Fruit fly (Drosophila melanogaster) whole organism, embryonic: ENCODE measurements around the gene Mst89B.

ENCODE experiments used
- Bdp1 ChIP-seq: fragments of 200-800 bp; sonication (Bioruptor generic); optimal IDR thresholded peaks from 3 replicates; lab custom pipeline; 2016; ENCODE audit warnings: missing biosample characterization, missing genetic modification characterization
- C15 ChIP-seq: fragments of 200-800 bp; sonication (Bioruptor generic); IDR thresholded peaks from 3 replicates; pipeline ENCODE4 v1.3.6; 2022; ENCODE audit warnings: missing biosample characterization, missing genetic modification characterization
- CG10209 ChIP-seq: fragments of 200-800 bp; sonication (Bioruptor generic); optimal IDR thresholded peaks from 3 replicates; lab custom pipeline; 2017; ENCODE audit warnings: missing biosample characterization, mild to moderate bottlenecking, missing genetic modification characterization, missing genetic modification reagents
- CG11695 ChIP-seq: fragments of 200-800 bp; sonication (Bioruptor generic); IDR thresholded peaks from 3 replicates; pipeline ENCODE4 v1.3.6; 2022; ENCODE audit warnings: missing biosample characterization, missing genetic modification characterization
- CG15514 ChIP-seq: fragments of 200-800 bp; sonication (Bioruptor generic); optimal IDR thresholded peaks from 3 replicates; lab custom pipeline; 2017; ENCODE audit warnings: missing biosample characterization, missing genetic modification characterization, mild to moderate bottlenecking, moderate library complexity, missing genetic modification reagents
- CG16779 ChIP-seq: fragments of 200-800 bp; sonication (Bioruptor generic); IDR thresholded peaks from 2 replicates; pipeline ENCODE4 v1.3.6; 2022; ENCODE audit warnings: missing biosample characterization, missing genetic modification characterization
- CG17385 ChIP-seq: fragments of 200-800 bp; sonication (Bioruptor generic); optimal IDR thresholded peaks from 3 replicates; lab custom pipeline; 2018; ENCODE audit warnings: missing biosample characterization, mild to moderate bottlenecking, missing genetic modification characterization
- CG17568 ChIP-seq: fragments of 200-800 bp; sonication (Bioruptor generic); optimal IDR thresholded peaks from 2 replicates; lab custom pipeline; 2018; ENCODE audit warnings: missing biosample characterization, mild to moderate bottlenecking, missing genetic modification characterization, moderate library complexity
- CG32767 ChIP-seq: fragments of 200-800 bp; sonication (Bioruptor generic); IDR thresholded peaks from 2 replicates; pipeline ENCODE4 v1.3.6; 2022; ENCODE audit warnings: missing biosample characterization, missing genetic modification characterization
- CG34422 ChIP-seq: fragments of 200-800 bp; sonication (Bioruptor generic); IDR thresholded peaks from 3 replicates; pipeline ENCODE4 v1.3.6; 2022; ENCODE audit warnings: missing biosample characterization, missing genetic modification characterization
- CG42726 ChIP-seq: fragments of 200-800 bp; sonication (Bioruptor generic); IDR thresholded peaks from 2 replicates; pipeline ENCODE4 v1.3.6; 2022; ENCODE audit warnings: missing biosample characterization, missing genetic modification characterization; ENCODE audit not compliant: partially characterized antibody
- CG4707 ChIP-seq: fragments of 200-800 bp; sonication (Bioruptor generic); optimal IDR thresholded peaks from 2 replicates; lab custom pipeline; 2018; ENCODE audit warnings: missing biosample characterization, mild to moderate bottlenecking, missing genetic modification characterization, moderate library complexity
- CG4854 ChIP-seq: fragments of 200-800 bp; sonication (Bioruptor generic); optimal IDR thresholded peaks from 2 replicates; lab custom pipeline; 2016; ENCODE audit warnings: missing biosample characterization, missing genetic modification characterization, inconsistent platforms
- CG6689 ChIP-seq: fragments of 200-800 bp; sonication (Bioruptor generic); IDR thresholded peaks from 2 replicates; pipeline ENCODE4 v1.3.6; 2022; ENCODE audit warnings: missing biosample characterization, missing genetic modification characterization
- CG7271 ChIP-seq: fragments of 200-800 bp; sonication (Bioruptor generic); optimal IDR thresholded peaks from 2 replicates; lab custom pipeline; 2018; ENCODE audit warnings: missing biosample characterization, mild to moderate bottlenecking, missing genetic modification characterization, moderate library complexity
- CG7556 ChIP-seq: fragments of 200-800 bp; sonication (Bioruptor generic); optimal IDR thresholded peaks from 2 replicates; lab custom pipeline; 2017; ENCODE audit warnings: missing biosample characterization, mild to moderate bottlenecking, missing genetic modification characterization
- CG7839 ChIP-seq: fragments of 200-800 bp; sonication (Bioruptor generic); optimal IDR thresholded peaks from 3 replicates; lab custom pipeline; 2018; ENCODE audit warnings: missing biosample characterization, mild to moderate bottlenecking, missing genetic modification characterization, moderate library complexity
- CG7928 ChIP-seq: fragments of 200-800 bp; sonication (Bioruptor generic); optimal IDR thresholded peaks from 2 replicates; lab custom pipeline; 2017; ENCODE audit warnings: missing biosample characterization, mild to moderate bottlenecking, missing genetic modification characterization
- CG7987 ChIP-seq: fragments of 200-800 bp; sonication (Bioruptor generic); optimal IDR thresholded peaks from 2 replicates; lab custom pipeline; 2018; ENCODE audit warnings: missing biosample characterization, mild to moderate bottlenecking, missing genetic modification characterization, moderate library complexity
- CG9437 ChIP-seq: fragments of 200-800 bp; sonication (Bioruptor generic); optimal IDR thresholded peaks from 2 replicates; lab custom pipeline; 2018; ENCODE audit warnings: missing biosample characterization, mild to moderate bottlenecking, missing genetic modification characterization
- CG9797 ChIP-seq: fragments of 200-800 bp; sonication (Bioruptor generic); optimal IDR thresholded peaks from 3 replicates; lab custom pipeline; 2018; ENCODE audit warnings: missing biosample characterization, mild to moderate bottlenecking, missing genetic modification characterization
- Fer1 ChIP-seq: fragments of 200-800 bp; sonication (Bioruptor generic); optimal IDR thresholded peaks from 2 replicates; lab custom pipeline; 2017; ENCODE audit warnings: missing biosample characterization, mild to moderate bottlenecking, missing genetic modification characterization
- Mrtf ChIP-seq: fragments of 200-800 bp; sonication (Bioruptor generic); IDR thresholded peaks from 3 replicates; pipeline ENCODE4 v1.3.6; 2022; ENCODE audit warnings: missing biosample characterization, missing genetic modification characterization
- Nf-YC ChIP-seq: fragments of 200-800 bp; optimal IDR thresholded peaks from 3 replicates; lab custom pipeline; 2019; ENCODE audit warnings: missing biosample characterization, mild to moderate bottlenecking, missing genetic modification characterization, moderate library complexity
- PHDP ChIP-seq: fragments of 200-800 bp; sonication (Bioruptor generic); optimal IDR thresholded peaks from 3 replicates; lab custom pipeline; 2018; ENCODE audit warnings: missing biosample characterization, mild to moderate bottlenecking, missing genetic modification characterization, moderate library complexity
- Six4 ChIP-seq: fragments of 200-800 bp; sonication (Bioruptor generic); optimal IDR thresholded peaks from 2 replicates; lab custom pipeline; 2016; ENCODE audit warnings: missing biosample characterization, missing genetic modification characterization
- Spps ChIP-seq: fragments of 200-800 bp; sonication (Bioruptor generic); optimal IDR thresholded peaks from 2 replicates; lab custom pipeline; 2018; ENCODE audit warnings: missing biosample characterization, mild to moderate bottlenecking, missing genetic modification characterization
- Usf ChIP-seq: fragments of 200-800 bp; sonication (Bioruptor generic); optimal IDR thresholded peaks from 2 replicates; lab custom pipeline; 2017; ENCODE audit warnings: missing genotype, missing biosample characterization, missing genetic modification characterization
- ab ChIP-seq: fragments of 200-800 bp; sonication (Bioruptor generic); optimal IDR thresholded peaks from 2 replicates; lab custom pipeline; 2016; ENCODE audit warnings: missing biosample characterization, missing genetic modification characterization
- chinmo ChIP-seq: fragments of 200-800 bp; sonication (Bioruptor generic); IDR thresholded peaks from 4 replicates; pipeline ENCODE4 v1.3.6; 2022; ENCODE audit warnings: missing biosample characterization, missing genetic modification characterization; ENCODE audit not compliant: partially characterized antibody
- dan ChIP-seq: fragments of 200-800 bp; sonication (Bioruptor generic); IDR thresholded peaks from 2 replicates; pipeline ENCODE4 v1.3.6; 2022; ENCODE audit warnings: missing biosample characterization, missing genetic modification characterization
- danr ChIP-seq: fragments of 200-800 bp; sonication (Bioruptor generic); IDR thresholded peaks from 2 replicates; pipeline ENCODE4 v1.3.6; 2022; ENCODE audit warnings: missing biosample characterization, missing genetic modification characterization
- dm ChIP-seq: fragments of 200-800 bp; sonication (Bioruptor generic); optimal IDR thresholded peaks from 3 replicates; lab custom pipeline; 2016; ENCODE audit warnings: missing biosample characterization, missing genetic modification characterization
- dysf ChIP-seq: fragments of 200-800 bp; sonication (Bioruptor generic); IDR thresholded peaks from 3 replicates; pipeline ENCODE4 v1.3.6; 2022; ENCODE audit warnings: missing biosample characterization, missing genetic modification characterization
- exex ChIP-seq: fragments of 200-800 bp; sonication (Bioruptor generic); optimal IDR thresholded peaks from 4 replicates; lab custom pipeline; 2018; ENCODE audit warnings: missing biosample characterization, mild to moderate bottlenecking, missing genetic modification characterization, moderate library complexity
- fd64A ChIP-seq: fragments of 200-800 bp; sonication (Bioruptor generic); optimal IDR thresholded peaks from 3 replicates; lab custom pipeline; 2018; ENCODE audit warnings: missing biosample characterization, mild to moderate bottlenecking, missing genetic modification characterization
- fru ChIP-seq: fragments of >200 bp; optimal IDR thresholded peaks from 2 replicates; lab custom pipeline; 2017
- org-1 ChIP-seq: fragments of 200-800 bp; sonication (Bioruptor generic); optimal IDR thresholded peaks from 2 replicates; lab custom pipeline; 2017; ENCODE audit warnings: missing biosample characterization, missing genetic modification characterization
- pnt ChIP-seq: fragments of 200-800 bp; sonication (Bioruptor generic); optimal IDR thresholded peaks from 3 replicates; lab custom pipeline; 2016; ENCODE audit warnings: missing biosample characterization, missing genetic modification characterization
- pros ChIP-seq: fragments of 200-800 bp; sonication (Bioruptor generic); optimal IDR thresholded peaks from 3 replicates; lab custom pipeline; 2019; ENCODE audit warnings: missing biosample characterization, mild to moderate bottlenecking, missing genetic modification characterization, moderate library complexity
- pzg ChIP-seq: fragments of 200-800 bp; sonication (Bioruptor generic); optimal IDR thresholded peaks from 3 replicates; lab custom pipeline; 2018; ENCODE audit warnings: missing biosample characterization, mild to moderate bottlenecking, missing genetic modification characterization, moderate library complexity
- repo ChIP-seq: fragments of 200-800 bp; sonication (Bioruptor generic); optimal IDR thresholded peaks from 2 replicates; lab custom pipeline; 2016; ENCODE audit warnings: missing biosample characterization, missing genetic modification characterization
- sens-2 ChIP-seq: fragments of 200-800 bp; sonication (Bioruptor generic); IDR thresholded peaks from 2 replicates; pipeline ENCODE4 v1.3.6; 2022; ENCODE audit warnings: missing biosample characterization, missing genetic modification characterization
- slbo ChIP-seq: fragments of 200-800 bp; sonication (Bioruptor generic); IDR thresholded peaks from 2 replicates; pipeline ENCODE4 v1.3.6; 2022; ENCODE audit warnings: missing biosample characterization, missing genetic modification characterization
- ssp ChIP-seq: fragments of 200-800 bp; sonication (Bioruptor generic); IDR thresholded peaks from 2 replicates; pipeline ENCODE4 v1.3.6; 2022; ENCODE audit warnings: missing biosample characterization, missing genetic modification characterization
- unpg ChIP-seq: fragments of 200-800 bp; sonication (Bioruptor generic); optimal IDR thresholded peaks from 3 replicates; lab custom pipeline; 2018; ENCODE audit warnings: missing biosample characterization, mild to moderate bottlenecking, missing genetic modification characterization, moderate library complexity

Mst89B gene

DNA sequence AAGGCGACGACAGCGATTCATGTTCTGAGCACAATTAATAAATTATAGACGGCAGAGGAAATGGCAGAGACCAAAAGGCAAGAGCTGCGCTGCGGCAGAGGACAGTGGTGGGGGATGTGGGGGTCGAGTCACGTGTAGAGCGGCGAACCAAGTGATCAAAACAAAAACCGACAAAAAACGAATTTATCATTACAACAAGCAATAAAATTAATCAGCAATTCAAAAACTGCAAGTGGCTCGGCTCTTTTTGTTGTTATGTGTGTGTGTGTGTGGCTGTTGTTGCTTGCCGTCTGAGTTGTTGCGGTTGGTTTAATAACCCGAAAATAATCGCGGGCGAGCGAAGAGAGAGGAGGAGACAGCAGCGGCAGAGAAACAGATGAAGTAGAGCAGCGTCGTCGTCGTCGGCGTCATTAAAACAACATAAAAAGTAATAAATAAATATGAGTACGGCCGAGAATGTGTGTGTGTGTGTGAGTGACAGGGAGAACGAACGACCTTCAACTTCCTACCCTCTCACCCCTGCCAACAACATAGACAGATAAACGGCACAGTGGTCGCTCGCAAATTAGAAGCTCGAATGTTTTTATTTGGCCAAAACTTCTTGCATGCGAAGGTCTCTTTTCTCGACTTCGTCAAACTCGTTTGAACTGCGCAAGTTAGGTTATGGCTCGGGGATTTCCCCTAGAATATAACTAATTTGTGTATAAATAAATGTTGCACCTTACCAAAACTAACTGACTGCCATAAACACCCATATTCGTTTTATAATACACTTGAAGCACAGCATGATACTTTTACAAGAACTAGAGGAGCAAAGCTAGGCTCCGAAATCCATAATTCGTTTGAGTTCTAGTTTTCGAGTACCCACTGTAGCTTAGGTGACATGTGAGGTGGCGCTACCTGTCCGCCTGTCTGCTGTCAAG, 35.2 kb upstream of the Mst89B start (continued):
- peak; percentile 3 for TF ChIP-seq fd64A
- peak; percentile 55 for TF ChIP-seq Spps (tag; lab: Kevin White, UChicago)
- TF ChIP-seq Mrtf = no peak
- TF ChIP-seq CG10209 (GFP tag; lab: Kevin White, UChicago) = peak; percentile 84
- TF ChIP-seq CG7928 (GFP tag; lab: Kevin White, UChicago) = no peak
- TF ChIP-seq CG4707 = peak; percentile 31
- TF ChIP-seq dm = peak; percentile 46
- no peak for TF ChIP-seq slbo
- peak; percentile 40 for TF ChIP-seq CG4854 (GFP tag; lab: Kevin White, UChicago)
- peak; percentile 83 for TF ChIP-seq org-1
- TF ChIP-seq dan (GFP tag; lab: Robert Waterston, UW) = no peak
- no peak for TF ChIP-seq sens-2 (GFP tag; lab: Robert Waterston, UW)
- TF ChIP-seq Usf (GFP tag; lab: Kevin White, UChicago) = peak; percentile 44
- TF ChIP-seq pros (GFP tag; lab: Kevin White, UChicago) = peak; percentile 71
- no peak for TF ChIP-seq CG7271 (tag; lab: Kevin White, UChicago)
- TF ChIP-seq fru = no peak
- TF ChIP-seq CG7987 (GFP tag; lab: Kevin White, UChicago) = no peak
- TF ChIP-seq chinmo (GFP tag; lab: Robert Waterston, UW) = no peak
- no peak for TF ChIP-seq CG17568
- no peak for TF ChIP-seq C15
- TF ChIP-seq pnt (GFP tag; lab: Kevin White, UChicago) = peak; percentile 71
- TF ChIP-seq pzg (GFP tag; lab: Kevin White, UChicago) = no peak
- no peak for TF ChIP-seq dysf (GFP tag; lab: Robert Waterston, UW)
- TF ChIP-seq CG7556 (GFP tag; lab: Kevin White, UChicago) = peak; percentile 80
- TF ChIP-seq CG16779 (GFP tag; lab: Robert Waterston, UW) = no peak
- peak; percentile 53 for TF ChIP-seq Six4 (GFP tag; lab: Kevin White, UChicago)
- TF ChIP-seq CG9797 (GFP tag; lab: Kevin White, UChicago) = peak; percentile 5
- peak; percentile 81 for TF ChIP-seq CG9437 (GFP tag; lab: Kevin White, UChicago)
- peak; percentile 61 for TF ChIP-seq repo (GFP tag; lab: Kevin White, UChicago)
- TF ChIP-seq Fer1 (GFP tag; lab: Kevin White, UChicago) = peak; percentile 77
- peak; percentile 44 for TF ChIP-seq ab (GFP tag; lab: Kevin White, UChicago)
- TF ChIP-seq ssp (GFP tag; lab: Robert Waterston, UW) = no peak
- TF ChIP-seq CG42726 (GFP tag; lab: Robert Waterston, UW) = no peak
- no peak for TF ChIP-seq danr
- TF ChIP-seq CG34422 (GFP tag; lab: Robert Waterston, UW) = no peak
- TF ChIP-seq PHDP = peak; percentile 65
- peak; percentile 50 for TF ChIP-seq Bdp1
- peak; percentile 51 for TF ChIP-seq CG15514
- peak; percentile 60 for TF ChIP-seq unpg
- no peak for TF ChIP-seq CG32767
- peak; percentile 84 for TF ChIP-seq CG7839 (tag; lab: Kevin White, UChicago)
- TF ChIP-seq exex = peak; percentile 7
- peak; percentile 53 for TF ChIP-seq Nf-YC
- TF ChIP-seq CG11695 (GFP tag; lab: Robert Waterston, UW) = no peak
- no peak for TF ChIP-seq CG6689 (GFP tag; lab: Robert Waterston, UW)
- peak; percentile 64 for TF ChIP-seq CG17385 (GFP tag; lab: Kevin White, UChicago)
- TF ChIP-seq, all 482 proteins: peak for 261
